Worm (Caenorhabditis elegans): ENCODE measurements around the gene H34I24.2.

- TF ChIP-seq pha-4 (tag; optimal IDR thresholded peaks at IDR 0.05) (no peak), snpc-4 (tag; optimal IDR thresholded peaks at IDR 0.05) (no peak), nhr-237 (tag; optimal IDR thresholded peaks at IDR 0.05) (no peak), ztf-11 (tag; optimal IDR thresholded peaks at IDR 0.05) (no peak), lsy-2 (tag; optimal IDR thresholded peaks at IDR 0.05) (no peak), unc-62 (GFP tag; optimal IDR thresholded peaks at IDR 0.05) (no peak), flh-1 (GFP tag; optimal IDR thresholded peaks at IDR 0.05) (no peak)
Observed at ce11 chrIII:2891443-2891842, 49.6 kb downstream of the H34I24.2 start, which contains the start of gene F56F11.1.

All from whole organism, mixed stage, embryonic.